Worm (Caenorhabditis elegans) whole organism, L3 larva: ENCODE results near the gene F40G12.9.

Experiments used
- aly-2 ChIP-seq: fragments of 150-350 bp; optimal IDR thresholded peaks from 2 replicates; lab custom pipeline; 2014; ENCODE audit warnings: missing biosample characterization, missing genetic modification characterization
- egl-27 ChIP-seq: sonication (generic microtip); optimal IDR thresholded peaks from 4 replicates; lab custom pipeline; 2017; ENCODE audit warnings: missing biosample characterization, missing genetic modification reagents, missing genetic modification characterization
- elt-1 ChIP-seq: fragments of 150-350 bp; optimal IDR thresholded peaks from 2 replicates; lab custom pipeline; 2014; ENCODE audit warnings: missing biosample characterization, missing genetic modification characterization
- mdl-1 ChIP-seq: fragments of 150-350 bp; optimal IDR thresholded peaks from 2 replicates; lab custom pipeline; 2014; ENCODE audit warnings: missing biosample characterization, missing genetic modification characterization
- nhr-11 ChIP-seq: fragments of 150-350 bp; optimal IDR thresholded peaks from 2 replicates; lab custom pipeline; 2014; ENCODE audit warnings: missing biosample characterization, missing genetic modification characterization
- nhr-25 ChIP-seq: sonication (generic microtip); optimal IDR thresholded peaks from 2 replicates; lab custom pipeline; 2017; ENCODE audit warnings: missing biosample characterization, missing genetic modification characterization
- nhr-28 ChIP-seq: fragments of 150-350 bp; optimal IDR thresholded peaks from 2 replicates; lab custom pipeline; 2014; ENCODE audit warnings: missing biosample characterization, missing genetic modification characterization
- nhr-76 ChIP-seq: fragments of 150-350 bp; sonication (generic microtip); optimal IDR thresholded peaks from 5 replicates; lab custom pipeline; 2014; ENCODE audit warnings: missing biosample characterization, missing genetic modification characterization
- nhr-77 ChIP-seq: fragments of 150-350 bp; optimal IDR thresholded peaks from 2 replicates; lab custom pipeline; 2014; ENCODE audit warnings: missing biosample characterization, missing genetic modification characterization
- pqm-1 ChIP-seq: fragments of 150-350 bp; optimal IDR thresholded peaks from 2 replicates; lab custom pipeline; 2017; ENCODE audit warnings: missing biosample characterization, missing genetic modification characterization, inconsistent platforms
- skn-1 ChIP-seq: fragments of 150-350 bp; optimal IDR thresholded peaks from 2 replicates; lab custom pipeline; 2014; ENCODE audit warnings: missing biosample characterization, missing genetic modification characterization

ce11 chrV:14319101-14319781 is 36.8 kb downstream of the F40G12.9 start, which contains the start of gene F47B8.13:
- TF ChIP-seq egl-27 = no peak
- no peak for TF ChIP-seq nhr-11
- TF ChIP-seq aly-2 = no peak
- TF ChIP-seq nhr-25 = no peak
- no peak for TF ChIP-seq skn-1 (tag; lab: Kevin White, UChicago)
- no peak for TF ChIP-seq pqm-1 (tag; lab: Kevin White, UChicago)
- no peak for TF ChIP-seq nhr-76 (tag; lab: Kevin White, UChicago)
- no peak for TF ChIP-seq nhr-28 (tag; lab: Kevin White, UChicago)
- no peak for TF ChIP-seq nhr-77 (tag; lab: Kevin White, UChicago)
- TF ChIP-seq mdl-1 (tag; lab: Kevin White, UChicago) = no peak
- no peak for TF ChIP-seq elt-1
